Worm (Caenorhabditis elegans): Measurements from ENCODE around the gene lido-13.

DNA sequence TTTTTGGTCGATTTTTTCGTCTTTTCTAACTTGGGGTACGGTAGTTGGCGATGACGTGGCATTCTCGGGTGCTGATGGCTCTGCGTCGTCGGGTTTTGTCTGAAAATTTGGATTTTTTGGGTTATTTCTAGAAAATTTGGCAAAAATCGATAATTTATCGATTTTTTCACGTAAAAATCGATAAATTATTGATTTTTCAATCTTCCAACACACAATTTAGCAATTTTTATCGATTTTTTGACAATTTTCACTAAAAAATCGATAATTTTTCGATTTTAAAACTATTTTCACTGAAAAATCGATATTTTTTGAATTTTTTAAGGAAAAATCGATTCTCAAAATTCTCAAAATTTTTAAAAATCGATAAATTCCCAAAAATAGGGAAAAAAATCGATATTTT lies 8.8 kb upstream of the lido-13 start:
- TF ChIP-seq T22C8.4 (GFP tag; IDR thresholded peaks at IDR 0.05): peak; percentile 41
- no peak for TF ChIP-seq ref-1 (GFP tag; conservative IDR thresholded peaks at IDR 0.05)
- TF ChIP-seq ztf-29 (GFP tag; IDR thresholded peaks at IDR 0.05): no peak
- no peak for TF ChIP-seq cog-1 (tag; optimal IDR thresholded peaks at IDR 0.05)
- TF ChIP-seq flt-1 (GFP tag; IDR thresholded peaks at IDR 0.05): no peak
- TF ChIP-seq med-1 (GFP tag; optimal IDR thresholded peaks at IDR 0.05; ENCODE audit: insufficient read depth): no peak
- no peak for TF ChIP-seq tab-1 (GFP tag; IDR thresholded peaks at IDR 0.05)
- TF ChIP-seq ztf-23 (GFP tag; IDR thresholded peaks at IDR 0.05): no peak

Measured in whole organism, midembryonic.